Worm (Caenorhabditis elegans): ENCODE results near the gene str-134.

DNA sequence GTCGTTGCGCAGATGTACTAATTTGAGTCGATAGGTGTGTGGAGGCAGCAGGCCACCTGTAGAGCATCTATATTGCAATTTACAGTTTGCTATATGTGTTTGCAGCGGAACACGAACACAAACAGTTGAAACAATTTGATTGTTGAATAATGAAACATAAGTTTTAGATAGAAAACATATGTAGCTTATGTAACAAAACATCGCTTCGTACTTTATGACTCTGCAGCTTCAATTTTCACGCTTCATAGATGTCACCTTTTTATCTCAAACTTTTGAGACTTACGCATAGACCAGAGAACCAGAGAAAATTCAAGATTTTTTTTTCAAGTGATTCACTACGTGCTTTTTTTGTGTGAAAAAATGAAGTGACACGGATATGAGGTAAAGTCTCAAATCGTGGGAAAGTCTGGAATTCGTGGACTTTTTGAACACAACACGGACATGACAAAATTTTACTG lies 19.5 kb upstream of the str-134 start, which contains the start of gene fbxb-72:
- TF ChIP-seq pqm-1 (tag; optimal IDR thresholded peaks at IDR 0.05), result peak; percentile 3
- peak; percentile 26 for TF ChIP-seq ama-1 (optimal IDR thresholded peaks at IDR 0.05)
- no peak for TF ChIP-seq nfya-1 (tag; optimal IDR thresholded peaks at IDR 0.05)
- TF ChIP-seq K02D7.2 (tag; optimal IDR thresholded peaks at IDR 0.05), result no peak
- TF ChIP-seq ceh-24 (tag; optimal IDR thresholded peaks at IDR 0.05), result no peak
- TF ChIP-seq K09A11.1 (tag; optimal IDR thresholded peaks at IDR 0.05; ENCODE audit: insufficient read depth), result no peak
- TF ChIP-seq unc-3 (GFP tag; conservative IDR thresholded peaks at IDR 0.05), result no peak
- TF ChIP-seq unc-3 (tag; optimal IDR thresholded peaks at IDR 0.05), result no peak
- no peak for TF ChIP-seq pha-4 (tag; optimal IDR thresholded peaks at IDR 0.05)
- TF ChIP-seq hlh-6 (tag; optimal IDR thresholded peaks at IDR 0.05), result no peak
- peak; percentile 41 for TF ChIP-seq elt-2 (tag; optimal IDR thresholded peaks at IDR 0.05)
- TF ChIP-seq lin-11 (tag; optimal IDR thresholded peaks at IDR 0.05), result no peak
- no peak for TF ChIP-seq unc-86 (tag; optimal IDR thresholded peaks at IDR 0.05)
